Worm (Caenorhabditis elegans): ENCODE results near the gene imph-1.

DNA sequence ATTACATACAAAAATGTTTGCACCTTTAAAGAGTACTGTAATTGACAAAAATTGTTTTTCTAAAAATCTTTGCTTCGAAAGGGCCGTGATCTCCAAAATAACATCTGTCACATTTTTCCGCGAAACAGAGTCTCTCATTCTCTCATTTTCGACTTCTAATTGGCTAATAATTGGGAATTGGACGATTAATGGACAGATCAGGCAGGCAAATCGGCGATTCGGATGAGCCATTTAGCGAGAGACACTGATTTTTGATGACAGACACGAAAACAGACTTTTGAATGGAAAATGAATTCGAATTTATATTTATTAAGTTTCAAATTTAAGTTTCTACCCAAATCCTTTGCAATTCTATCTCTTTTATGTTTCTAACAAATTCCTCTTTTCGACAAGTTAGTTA is 50.4 kb downstream of the imph-1 start:
- TF ChIP-seq pha-4 (tag; optimal IDR thresholded peaks at IDR 0.05) (no peak), fkh-10 (GFP tag; optimal IDR thresholded peaks at IDR 0.05) (no peak), ceh-16 (tag; optimal IDR thresholded peaks at IDR 0.05) (no peak), unc-62 (GFP tag; optimal IDR thresholded peaks at IDR 0.05) (no peak), zag-1 (tag; optimal IDR thresholded peaks at IDR 0.05) (no peak), nhr-11 (tag; optimal IDR thresholded peaks at IDR 0.05) (no peak), ztf-4 (tag; optimal IDR thresholded peaks at IDR 0.05) (no peak), ztf-11 (tag; optimal IDR thresholded peaks at IDR 0.05) (no peak), lsy-12 (tag; optimal IDR thresholded peaks at IDR 0.05) (no peak), elt-2 (tag; optimal IDR thresholded peaks at IDR 0.05) (no peak), snpc-4 (tag; optimal IDR thresholded peaks at IDR 0.05) (no peak), nhr-12 (tag; optimal IDR thresholded peaks at IDR 0.05) (no peak), ama-1 (optimal IDR thresholded peaks at IDR 0.05) (no peak), ceh-82 (tag; optimal IDR thresholded peaks at IDR 0.05) (no peak)

All from whole organism, L3 larva.